Worm (Caenorhabditis elegans) whole organism, midembryonic: Measurements from ENCODE around the gene cln-3.1.

Experiments used
- T22C8.4 ChIP-seq: fragments of 200-800 bp; sonication (Bioruptor generic); IDR thresholded peaks from 2 replicates; pipeline ENCODE4 v1.3.6; 2022; ENCODE audit warnings: missing genetic modification characterization, missing compliant biosample characterization
- cog-1 ChIP-seq: sonication (generic microtip); optimal IDR thresholded peaks from 2 replicates; lab custom pipeline; 2016; ENCODE audit warnings: missing genetic modification characterization, missing compliant biosample characterization
- flt-1 ChIP-seq: fragments of 200-800 bp; sonication (Bioruptor generic); IDR thresholded peaks from 2 replicates; pipeline ENCODE4 v1.3.6; 2022; ENCODE audit warnings: missing genetic modification characterization, missing compliant biosample characterization
- klf-2 ChIP-seq: fragments of 200-800 bp; sonication (Bioruptor generic); conservative IDR thresholded peaks from 2 replicates; pipeline ENCODE4 v1.3.6; 2022; ENCODE audit warnings: missing genetic modification reagents, missing genetic modification characterization, missing compliant biosample characterization
- med-1 ChIP-seq: sonication (generic microtip); optimal IDR thresholded peaks from 2 replicates; lab custom pipeline; 2017; ENCODE audit warnings: missing genetic modification characterization, mild to moderate bottlenecking, missing compliant biosample characterization, antibody characterized with exemption, missing genetic modification reagents; ENCODE audit not compliant: insufficient read depth
- ref-1 ChIP-seq: fragments of 200-800 bp; sonication (Bioruptor generic); conservative IDR thresholded peaks from 2 replicates; pipeline ENCODE4 v1.3.6; 2022; ENCODE audit warnings: missing genetic modification reagents, missing genetic modification characterization, missing compliant biosample characterization
- tab-1 ChIP-seq: fragments of 200-800 bp; sonication (Bioruptor generic); IDR thresholded peaks from 2 replicates; pipeline ENCODE4 v1.3.6; 2022; ENCODE audit warnings: missing genetic modification characterization, missing compliant biosample characterization
- ztf-23 ChIP-seq: fragments of 200-800 bp; sonication (Bioruptor generic); IDR thresholded peaks from 2 replicates; pipeline ENCODE4 v1.3.6; 2022; ENCODE audit warnings: missing genetic modification reagents, missing genetic modification characterization, missing compliant biosample characterization
- ztf-29 ChIP-seq: fragments of 200-800 bp; sonication (Bioruptor generic); IDR thresholded peaks from 2 replicates; pipeline ENCODE4 v1.3.6; 2022; ENCODE audit warnings: missing genetic modification reagents, missing genetic modification characterization, missing compliant biosample characterization

DNA sequence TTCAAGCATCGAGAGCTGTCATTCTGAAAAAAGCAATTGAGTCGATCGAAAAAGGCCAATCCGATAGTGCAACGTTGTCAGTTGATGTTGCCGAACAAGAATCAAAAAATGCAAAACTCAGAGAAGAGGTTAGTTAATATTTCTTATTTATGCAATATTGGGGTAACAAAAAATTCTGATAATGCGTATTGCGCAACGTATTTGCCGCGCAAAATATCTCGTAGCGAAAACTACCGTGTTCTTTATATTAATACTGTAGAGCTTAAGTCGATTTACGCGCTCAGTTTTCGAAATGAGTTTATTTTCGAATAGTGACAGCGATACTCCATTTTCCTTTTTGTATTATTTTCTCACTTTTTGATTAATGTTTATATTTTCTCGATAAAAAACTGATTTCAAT is 20.4 kb downstream of the cln-3.1 start:
- TF ChIP-seq flt-1 (GFP tag; lab: Robert Waterston, UW) (no peak), cog-1 (no peak), ref-1 (GFP tag; lab: Robert Waterston, UW) (no peak), klf-2 (GFP tag; lab: Robert Waterston, UW) (no peak), ztf-29 (GFP tag; lab: Robert Waterston, UW) (no peak), ztf-23 (GFP tag; lab: Robert Waterston, UW) (no peak), T22C8.4 (no peak), med-1 (no peak), tab-1 (GFP tag; lab: Robert Waterston, UW) (no peak)
